Fruit fly (Drosophila melanogaster) whole organism, prepupa: Measurements from ENCODE around the gene mAChR-B.

Source experiments
- CG10669 ChIP-seq: fragments of 200-800 bp; sonication (Bioruptor generic); optimal IDR thresholded peaks from 3 replicates; lab custom pipeline; 2018; ENCODE audit warnings: missing biosample characterization, mild to moderate bottlenecking, missing genetic modification characterization, moderate library complexity
- CG11294 ChIP-seq: fragments of 200-800 bp; sonication (Bioruptor generic); IDR thresholded peaks from 2 replicates; pipeline ENCODE4 v1.3.6; 2022; ENCODE audit warnings: missing biosample characterization, missing genetic modification characterization
- CG15336 ChIP-seq: fragments of 200-800 bp; sonication (Bioruptor generic); IDR thresholded peaks from 2 replicates; pipeline ENCODE4 v1.3.6; 2022; ENCODE audit warnings: missing biosample characterization, missing genetic modification characterization
- CG1621 ChIP-seq: fragments of 200-800 bp; sonication (Bioruptor generic); optimal IDR thresholded peaks from 3 replicates; lab custom pipeline; 2018; ENCODE audit warnings: missing biosample characterization, mild to moderate bottlenecking, missing genetic modification characterization
- CG16779 ChIP-seq: fragments of 200-800 bp; sonication (Bioruptor generic); optimal IDR thresholded peaks from 3 replicates; lab custom pipeline; 2017; ENCODE audit warnings: missing biosample characterization, mild to moderate bottlenecking, missing genetic modification characterization
- CG3032 ChIP-seq: fragments of 200-800 bp; optimal IDR thresholded peaks from 2 replicates; lab custom pipeline; 2019; ENCODE audit warnings: missing biosample characterization, mild to moderate bottlenecking, missing genetic modification characterization, moderate library complexity
- CG32006 ChIP-seq: fragments of 200-800 bp; sonication (Bioruptor generic); optimal IDR thresholded peaks from 3 replicates; lab custom pipeline; 2017; ENCODE audit warnings: missing biosample characterization, mild to moderate bottlenecking, missing genetic modification characterization
- CG34406 ChIP-seq: fragments of 200-800 bp; sonication (Bioruptor generic); optimal IDR thresholded peaks from 3 replicates; lab custom pipeline; 2016; ENCODE audit warnings: missing biosample characterization, missing genetic modification characterization
- CG6163 ChIP-seq: fragments of 200-800 bp; sonication (Bioruptor generic); IDR thresholded peaks from 3 replicates; pipeline ENCODE4 v1.3.6; 2022; ENCODE audit warnings: missing biosample characterization, missing genetic modification characterization
- CG6276 ChIP-seq: fragments of 200-800 bp; sonication (Bioruptor generic); optimal IDR thresholded peaks from 2 replicates; lab custom pipeline; 2017; ENCODE audit warnings: missing biosample characterization, mild to moderate bottlenecking, missing genetic modification characterization
- CG6792 ChIP-seq: fragments of 200-800 bp; sonication (Bioruptor generic); optimal IDR thresholded peaks from 3 replicates; lab custom pipeline; 2016; ENCODE audit warnings: missing biosample characterization, missing genetic modification characterization
- CG6808 ChIP-seq: fragments of 200-800 bp; sonication (Bioruptor generic); optimal IDR thresholded peaks from 3 replicates; lab custom pipeline; 2017; ENCODE audit warnings: missing biosample characterization, missing genetic modification characterization, mild to moderate bottlenecking, moderate library complexity, missing genetic modification reagents
- CG8119 ChIP-seq: fragments of 200-800 bp; sonication (Bioruptor generic); IDR thresholded peaks from 3 replicates; pipeline ENCODE4 v1.3.6; 2022; ENCODE audit warnings: missing biosample characterization, missing genetic modification characterization
- CG9139 ChIP-seq: fragments of 200-800 bp; sonication (Bioruptor generic); optimal IDR thresholded peaks from 3 replicates; lab custom pipeline; 2017; ENCODE audit warnings: missing biosample characterization, mild to moderate bottlenecking, missing genetic modification characterization
- Eip78C ChIP-seq: fragments of 200-800 bp; sonication (Bioruptor generic); peaks from one replicate; lab custom pipeline; 2016; ENCODE audit warnings: missing biosample characterization, missing genetic modification characterization
- Eip93F ChIP-seq: fragments of 200-800 bp; sonication (Bioruptor generic); optimal IDR thresholded peaks from 2 replicates; lab custom pipeline; 2016; ENCODE audit warnings: missing biosample characterization, mild to moderate bottlenecking, missing genetic modification characterization
- Ets21C ChIP-seq: fragments of 200-800 bp; sonication (Bioruptor generic); optimal IDR thresholded peaks from 3 replicates; lab custom pipeline; 2016; ENCODE audit warnings: missing biosample characterization, missing genetic modification characterization
- Ets96B ChIP-seq: fragments of 200-800 bp; optimal IDR thresholded peaks from 2 replicates; lab custom pipeline; 2019; ENCODE audit warnings: missing biosample characterization, mild to moderate bottlenecking, missing genetic modification characterization, moderate library complexity
- Gug ChIP-seq: fragments of 200-800 bp; sonication (Bioruptor generic); IDR thresholded peaks from 2 replicates; pipeline ENCODE4 v1.3.6; 2022; ENCODE audit warnings: missing biosample characterization, missing genetic modification characterization
- Hr38 ChIP-seq: sonication (Bioruptor generic); optimal IDR thresholded peaks from 2 replicates; lab custom pipeline; 2016; ENCODE audit warnings: missing biosample characterization, missing genetic modification characterization
- Hr39 ChIP-seq: fragments of 200-800 bp; sonication (Bioruptor generic); optimal IDR thresholded peaks from 2 replicates; lab custom pipeline; 2016; ENCODE audit warnings: missing biosample characterization, missing genetic modification characterization
- Lpt ChIP-seq: fragments of 200-800 bp; sonication (Bioruptor generic); optimal IDR thresholded peaks from 3 replicates; lab custom pipeline; 2016; ENCODE audit warnings: missing biosample characterization, missing genetic modification characterization
- Sox102F ChIP-seq: fragments of 200-800 bp; sonication (Bioruptor generic); optimal IDR thresholded peaks from 2 replicates; lab custom pipeline; 2016; ENCODE audit warnings: missing biosample characterization, mild to moderate bottlenecking, missing genetic modification characterization
- Sox15 ChIP-seq: fragments of 200-800 bp; sonication (Bioruptor generic); optimal IDR thresholded peaks from 3 replicates; lab custom pipeline; 2016; ENCODE audit warnings: missing biosample characterization, missing genetic modification characterization
- acj6 ChIP-seq: fragments of 200-800 bp; sonication (Bioruptor generic); optimal IDR thresholded peaks from 3 replicates; lab custom pipeline; 2016; ENCODE audit warnings: missing biosample characterization, missing genetic modification characterization
- dac ChIP-seq: fragments of 200-800 bp; sonication (Bioruptor generic); optimal IDR thresholded peaks from 2 replicates; lab custom pipeline; 2017; ENCODE audit warnings: missing biosample characterization, mild to moderate bottlenecking, missing genetic modification characterization
- dsx ChIP-seq: fragments of 200-800 bp; optimal IDR thresholded peaks from 3 replicates; lab custom pipeline; 2019; ENCODE audit warnings: missing biosample characterization, mild to moderate bottlenecking, missing genetic modification characterization, moderate library complexity; ENCODE audit not compliant: poor library complexity, severe bottlenecking
- eg ChIP-seq: fragments of 200-800 bp; sonication (Bioruptor generic); IDR thresholded peaks from 3 replicates; pipeline ENCODE4 v1.3.6; 2022; ENCODE audit warnings: missing biosample characterization, missing genetic modification characterization
- fd59A ChIP-seq: fragments of 200-800 bp; sonication (Bioruptor generic); optimal IDR thresholded peaks from 2 replicates; lab custom pipeline; 2017; ENCODE audit warnings: missing biosample characterization, mild to moderate bottlenecking, missing genetic modification characterization, missing genetic modification reagents
- fd85E ChIP-seq: fragments of 200-800 bp; sonication (Bioruptor generic); optimal IDR thresholded peaks from 3 replicates; lab custom pipeline; 2016; ENCODE audit warnings: missing biosample characterization, missing genetic modification characterization
- fkh ChIP-seq: fragments of 200-800 bp; sonication (Bioruptor generic); optimal IDR thresholded peaks from 3 replicates; lab custom pipeline; 2017; ENCODE audit warnings: missing biosample characterization, mild to moderate bottlenecking, missing genetic modification characterization, moderate library complexity
- lz ChIP-seq: fragments of 200-800 bp; sonication (Bioruptor generic); optimal IDR thresholded peaks from 3 replicates; lab custom pipeline; 2016; ENCODE audit warnings: missing biosample characterization, missing genetic modification characterization
- net ChIP-seq: fragments of 200-800 bp; sonication (Bioruptor generic); optimal IDR thresholded peaks from 3 replicates; lab custom pipeline; 2016; ENCODE audit warnings: missing biosample characterization, missing genetic modification characterization
- pdm3 ChIP-seq: fragments of 200-800 bp; sonication (Bioruptor generic); optimal IDR thresholded peaks from 3 replicates; lab custom pipeline; 2016; ENCODE audit warnings: missing biosample characterization, missing genetic modification characterization
- salr ChIP-seq, 2 experiments: fragments of 200-800 bp; sonication (Bioruptor generic); optimal IDR thresholded peaks; 3 replicates each; lab custom pipeline; 2016 to 2018; ENCODE audit warnings: missing biosample characterization in 2 of 2, missing genetic modification characterization in 2 of 2, mild to moderate bottlenecking in 1 of 2
- spab ChIP-seq: fragments of 200-800 bp; sonication (Bioruptor generic); optimal IDR thresholded peaks from 2 replicates; lab custom pipeline; 2017; ENCODE audit warnings: missing biosample characterization, mild to moderate bottlenecking, missing genetic modification characterization, missing genetic modification reagents
- ss ChIP-seq, 2 experiments: fragments of 200-800 bp; sonication (Bioruptor generic); optimal IDR thresholded peaks; 2 replicates in 1 of 2; 3 replicates in 1 of 2; lab custom pipeline; 2017 to 2018; ENCODE audit warnings: mild to moderate bottlenecking in 2 of 2, missing biosample characterization in 2 of 2, missing genetic modification characterization in 2 of 2, moderate library complexity in 1 of 2
- svp ChIP-seq: fragments of 200-800 bp; sonication (Bioruptor generic); peaks from one replicate; lab custom pipeline; 2016; ENCODE audit warnings: missing biosample characterization, missing genetic modification characterization
- topi ChIP-seq: fragments of 200-800 bp; sonication (Bioruptor generic); optimal IDR thresholded peaks from 3 replicates; lab custom pipeline; 2016; ENCODE audit warnings: missing biosample characterization, missing genetic modification characterization

mAChR-B gene

DNA sequence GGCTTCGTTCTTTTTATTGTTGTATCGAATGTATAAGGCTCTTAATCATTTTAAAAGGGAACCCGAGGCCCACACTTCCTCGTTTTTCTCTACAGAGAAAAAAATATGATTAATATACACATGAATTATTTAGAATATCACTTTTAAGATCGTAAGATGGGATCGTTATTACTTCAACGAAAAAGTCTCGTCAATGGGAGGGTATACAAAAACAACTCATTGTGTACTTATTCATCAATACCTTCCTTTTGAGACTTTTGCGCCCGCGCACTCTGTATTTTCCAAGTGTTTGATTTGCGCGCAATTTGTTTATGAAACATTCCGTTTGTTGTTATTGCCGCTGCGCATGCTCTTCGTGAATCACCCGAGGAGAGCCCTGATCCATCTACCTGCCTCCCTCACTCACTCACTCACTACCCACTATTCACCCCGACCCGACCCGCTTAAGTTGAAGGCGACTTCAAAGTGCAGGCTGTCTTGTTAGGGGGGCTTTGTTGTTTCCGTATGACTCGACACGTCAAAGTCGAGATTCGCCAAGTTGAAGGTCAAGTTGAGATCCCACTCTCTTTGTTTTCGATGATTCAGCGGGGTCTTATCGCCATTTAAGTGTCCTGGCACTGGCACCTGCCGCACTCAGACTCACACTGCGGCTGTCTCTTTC lies 57.0 kb downstream of the mAChR-B start (continued):
- TF ChIP-seq CG34406 (GFP tag; lab: Kevin White, UChicago): peak; percentile 34
- TF ChIP-seq Gug: no peak
- peak; percentile 71 for TF ChIP-seq Sox102F (GFP tag; lab: Kevin White, UChicago)
- peak; percentile 35 for TF ChIP-seq acj6 (GFP tag; lab: Kevin White, UChicago)
- no peak for TF ChIP-seq dsx (GFP tag; lab: Kevin White, UChicago)
- TF ChIP-seq CG15336: no peak
- TF ChIP-seq CG1621 (tag; lab: Kevin White, UChicago): no peak
- peak; percentile 17 for TF ChIP-seq pdm3 (GFP tag; lab: Kevin White, UChicago)

DNA sequence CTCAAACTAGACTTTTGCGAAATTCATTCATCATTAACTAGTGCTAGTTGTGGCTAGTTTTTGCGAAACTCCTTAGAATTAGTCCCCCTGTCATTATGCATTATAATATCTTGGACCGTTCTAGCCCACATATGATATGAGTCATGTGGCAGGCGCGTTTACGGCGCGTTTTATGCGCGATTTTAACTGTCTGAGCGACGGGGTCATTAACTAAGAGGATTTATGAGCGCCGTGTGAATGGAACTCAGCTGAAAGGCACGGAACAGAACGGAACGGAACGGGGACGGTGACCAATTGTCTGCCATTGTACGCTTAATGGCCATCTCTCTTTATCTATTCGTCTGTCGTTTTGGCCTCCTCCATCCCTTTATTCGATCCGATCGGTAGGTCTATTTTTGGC lies 59.0 kb downstream of the mAChR-B start:
- TF ChIP-seq CG16779 (no peak), Eip78C (GFP tag; lab: Kevin White, UChicago) (peak; percentile 20)

DNA sequence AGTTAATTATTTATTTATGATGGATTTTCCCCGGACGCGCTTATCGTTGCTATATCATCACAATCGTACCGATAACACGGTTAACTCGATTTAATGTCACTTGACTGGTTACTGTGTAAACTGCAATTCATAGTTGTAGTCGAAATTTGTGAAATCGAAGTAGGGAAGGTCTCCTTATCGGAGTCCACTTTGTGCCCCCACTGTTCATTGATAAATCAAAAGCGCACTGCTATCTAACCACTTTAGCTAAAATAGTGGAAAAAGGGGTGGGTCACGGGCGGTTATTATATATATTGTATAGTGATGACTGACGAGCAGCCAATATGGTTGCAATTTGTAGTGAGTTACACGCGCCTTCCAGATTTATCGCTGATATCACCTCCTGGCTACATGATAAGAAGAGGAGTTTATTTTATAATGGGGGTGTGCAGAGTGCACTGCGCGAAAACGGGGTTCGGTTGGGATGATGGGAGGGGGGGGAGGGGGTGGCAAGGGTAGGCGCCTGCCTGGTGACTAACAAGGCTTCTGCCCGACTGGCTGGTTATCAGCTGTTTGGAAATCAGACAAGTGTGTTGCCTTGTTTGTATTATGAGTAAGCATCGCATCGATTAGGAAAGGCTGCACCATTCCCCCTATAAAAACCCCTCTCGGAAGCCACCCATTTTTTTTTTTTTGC lies 59.8 kb downstream of the mAChR-B start:
- TF ChIP-seq CG6163 (GFP tag; lab: Robert Waterston, UW): peak; percentile 28; the same call in 2 of the 3 replicates
- TF ChIP-seq svp (GFP tag; lab: Kevin White, UChicago): peak; percentile 40
- TF ChIP-seq Eip78C (GFP tag; lab: Kevin White, UChicago): peak; percentile 14
- no peak for TF ChIP-seq CG8119 (GFP tag; lab: Robert Waterston, UW)
- TF ChIP-seq Eip93F (GFP tag; lab: Kevin White, UChicago): no peak
- TF ChIP-seq CG9139 (GFP tag; lab: Kevin White, UChicago): no peak
- TF ChIP-seq CG32006 (GFP tag; lab: Kevin White, UChicago): no peak
- no peak for TF ChIP-seq CG15336
- no peak for TF ChIP-seq CG6808 (GFP tag; lab: Kevin White, UChicago)
- TF ChIP-seq salr (GFP tag; optimal IDR thresholded peaks at IDR 0.05; lab: Kevin White, UChicago): no peak
- peak; percentile 15 for TF ChIP-seq CG16779
- TF ChIP-seq pdm3 (GFP tag; lab: Kevin White, UChicago): no peak
- TF ChIP-seq fkh (GFP tag; lab: Kevin White, UChicago): peak; percentile 47
- no peak for TF ChIP-seq Lpt (GFP tag; lab: Kevin White, UChicago)
- no peak for TF ChIP-seq Hr38 (GFP tag; lab: Kevin White, UChicago)
- TF ChIP-seq Ets21C (GFP tag; lab: Kevin White, UChicago): no peak
- no peak for TF ChIP-seq net (GFP tag; lab: Kevin White, UChicago)

DNA sequence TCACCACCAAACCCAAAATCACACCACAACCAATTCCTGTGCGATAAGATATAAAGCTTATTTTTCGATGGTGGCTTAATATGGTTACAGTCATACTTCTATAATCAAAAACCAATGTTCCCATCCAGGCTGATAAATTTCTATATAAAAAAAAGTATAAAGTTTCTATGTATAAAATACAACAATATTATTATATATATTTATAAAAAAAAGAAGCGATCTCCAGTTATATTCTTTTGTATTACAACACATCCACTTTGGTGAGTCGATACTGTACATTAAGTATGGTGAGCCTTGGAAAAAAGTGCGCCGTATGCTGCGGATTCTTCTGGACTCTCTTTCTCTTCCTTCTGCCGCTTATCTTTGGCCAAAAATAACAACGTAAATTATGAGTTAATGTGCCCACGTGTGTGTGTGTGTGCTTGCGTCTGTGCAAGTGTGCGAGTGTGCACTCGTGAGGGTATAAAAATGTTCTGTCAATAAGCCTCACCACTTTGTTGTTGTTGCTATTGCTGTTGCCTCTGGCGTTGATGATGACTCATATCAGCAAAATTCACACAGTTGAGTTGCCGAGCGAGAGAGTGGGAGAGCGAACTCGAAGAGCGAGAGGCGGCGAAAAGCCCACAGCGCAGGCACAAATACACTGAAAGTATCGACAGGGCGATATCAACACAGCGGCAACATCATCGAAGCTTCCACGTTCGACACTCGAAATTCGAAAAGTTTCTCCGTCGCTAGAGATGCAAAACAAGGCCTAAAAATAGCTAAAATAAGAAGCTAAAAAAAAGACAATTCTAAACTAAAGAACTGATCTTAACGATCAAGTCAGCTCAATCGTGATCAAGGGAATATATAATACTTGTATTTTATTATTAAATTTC lies 60.6 kb downstream of the mAChR-B start:
- peak; percentile 62 for TF ChIP-seq CG3032 (tag; lab: Kevin White, UChicago)
- TF ChIP-seq Lpt (GFP tag; lab: Kevin White, UChicago): no peak
- peak; percentile 71 for TF ChIP-seq Ets96B (tag; lab: Kevin White, UChicago)
- TF ChIP-seq CG8119 (GFP tag; lab: Robert Waterston, UW): peak; percentile 76
- peak; percentile 60 for TF ChIP-seq Sox15 (GFP tag; lab: Kevin White, UChicago)
- TF ChIP-seq dac (GFP tag; lab: Kevin White, UChicago): peak; percentile 59
- TF ChIP-seq spab (GFP tag; lab: Kevin White, UChicago): peak; percentile 54
- TF ChIP-seq CG10669 (GFP tag; lab: Kevin White, UChicago): peak; percentile 59
- TF ChIP-seq CG6792 (GFP tag; lab: Kevin White, UChicago): peak; percentile 72
- TF ChIP-seq salr (GFP tag; optimal IDR thresholded peaks at IDR 0.05; lab: Kevin White, UChicago): peak; percentile 14 to 28
- no peak for TF ChIP-seq CG11294 (GFP tag; lab: Robert Waterston, UW)
- TF ChIP-seq Eip93F (GFP tag; lab: Kevin White, UChicago): peak; percentile 86
- TF ChIP-seq CG6276: peak; percentile 72
- TF ChIP-seq lz (GFP tag; lab: Kevin White, UChicago): peak; percentile 70
- peak; percentile 6 for TF ChIP-seq CG9139 (GFP tag; lab: Kevin White, UChicago)
- peak; percentile 87 for TF ChIP-seq topi (GFP tag; lab: Kevin White, UChicago)
- peak; percentile 54 for TF ChIP-seq Hr39 (GFP tag; lab: Kevin White, UChicago)
- no peak for TF ChIP-seq fd59A (GFP tag; lab: Kevin White, UChicago)
- TF ChIP-seq fkh (GFP tag; lab: Kevin White, UChicago): peak; percentile 95
- peak; percentile 60 for TF ChIP-seq dsx (GFP tag; lab: Kevin White, UChicago)
- TF ChIP-seq eg (GFP tag; lab: Robert Waterston, UW): peak; percentile 59; the same call in 2 of the 3 replicates
- TF ChIP-seq Hr38 (GFP tag; lab: Kevin White, UChicago): no peak
- no peak for TF ChIP-seq Gug
- peak; percentile 42 to 46 for TF ChIP-seq ss (GFP tag; optimal IDR thresholded peaks at IDR 0.05; lab: Kevin White, UChicago)
- TF ChIP-seq fd85E (GFP tag; lab: Kevin White, UChicago): no peak
- peak; percentile 73 for TF ChIP-seq Sox102F (GFP tag; lab: Kevin White, UChicago)
